Worm (Caenorhabditis elegans) whole organism, L4/young adult: ENCODE measurements around the gene F28F9.3.

Experiments
- W03F9.2 ChIP-seq: fragments of 150-350 bp; optimal IDR thresholded peaks from 2 replicates; lab custom pipeline; 2014; ENCODE audit warnings: missing biosample characterization, missing genetic modification characterization
- dao-5 ChIP-seq: sonication (generic microtip); optimal IDR thresholded peaks from 2 replicates; lab custom pipeline; 2016; ENCODE audit warnings: missing genotype, missing genetic modification characterization, moderate library complexity, missing compliant biosample characterization

- TF ChIP-seq dao-5 (no peak), W03F9.2 (tag; lab: Kevin White, UChicago) (no peak)
Measured at ce11 chrIV:3827724-3828123, 1.0 kb downstream of the F28F9.3 start.
